Worm (Caenorhabditis elegans) whole organism, early embryonic: ENCODE data around the gene R11H6.2.

Experiments used
- ama-1 ChIP-seq: fragments of 150-350 bp; optimal IDR thresholded peaks from 2 replicates; lab custom pipeline; 2014
- ets-7 ChIP-seq: sonication (generic microtip); optimal IDR thresholded peaks from 2 replicates; lab custom pipeline; 2016; ENCODE audit warnings: missing genotype, missing genetic modification characterization, missing compliant biosample characterization
- hmg-4 ChIP-seq: fragments of 200-800 bp; sonication (Bioruptor generic); optimal IDR thresholded peaks from 2 replicates; lab custom pipeline; 2018; ENCODE audit warnings: mild to moderate bottlenecking, missing genetic modification characterization, missing compliant biosample characterization
- tbx-37 ChIP-seq: fragments of 200-800 bp; sonication (Bioruptor generic); conservative IDR thresholded peaks from 2 replicates; pipeline ENCODE4 v1.3.6; 2022; ENCODE audit warnings: missing genetic modification reagents, missing genetic modification characterization, missing compliant biosample characterization

- no peak for TF ChIP-seq tbx-37 (GFP tag; lab: Robert Waterston, UW)
- TF ChIP-seq ama-1 = no peak
- no peak for TF ChIP-seq ets-7 (tag; lab: Kevin White, UChicago)
- no peak for TF ChIP-seq hmg-4 (GFP tag; lab: Kevin White, UChicago)
Observed at ce11 chrV:14631588-14631987, 33.8 kb downstream of the R11H6.2 start, which contains the start of gene F43D2.3.
